Worm (Caenorhabditis elegans): ENCODE data around the gene C25A8.5.

ce11 chrIV:7023004-7023403 is 23.7 kb downstream of the C25A8.5 start:
- TF ChIP-seq W03F9.2 (tag; optimal IDR thresholded peaks at IDR 0.05) = peak; percentile 55
- TF ChIP-seq dao-5 (tag; optimal IDR thresholded peaks at IDR 0.05) = no peak
- TF ChIP-seq him-1 (tag; optimal IDR thresholded peaks at IDR 0.05) = no peak
